Worm (Caenorhabditis elegans): ENCODE data around the gene maoc-1.

maoc-1 gene

DNA sequence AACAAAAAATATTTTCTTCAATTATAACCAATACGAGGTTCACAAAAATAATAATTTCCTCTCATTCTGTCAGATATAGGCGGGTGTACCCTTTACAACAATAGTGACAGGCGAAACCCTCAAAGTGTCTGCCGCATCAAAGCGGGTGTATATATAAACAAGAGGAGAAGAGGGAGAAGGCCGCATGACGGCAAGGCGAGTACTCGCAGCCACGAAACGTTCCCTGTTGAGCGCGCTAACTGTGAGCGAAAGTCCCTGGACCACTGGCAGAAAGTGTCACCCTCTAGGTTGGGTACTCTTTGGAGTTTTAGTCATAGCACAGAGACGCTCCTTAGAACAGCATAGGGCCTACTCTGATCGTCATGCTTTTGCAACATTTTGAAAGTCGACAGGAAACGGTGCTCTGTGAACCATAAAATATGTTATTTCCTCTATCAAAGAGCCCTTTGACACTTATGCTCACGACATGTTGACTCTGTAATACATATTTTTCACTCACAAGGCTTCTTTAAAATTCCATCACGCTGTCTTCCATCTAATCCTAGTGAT lies 4.0 kb downstream of the maoc-1 start, which contains the start of gene pcrg-1 (continued):
- TF ChIP-seq hmg-1.1 (GFP tag; IDR thresholded peaks at IDR 0.05), result peak; percentile 97
- TF ChIP-seq ZK546.5 (tag; optimal IDR thresholded peaks at IDR 0.05), result no peak
- no peak for TF ChIP-seq skn-1 (tag; optimal IDR thresholded peaks at IDR 0.05)
- TF ChIP-seq rbr-2 (tag; optimal IDR thresholded peaks at IDR 0.05), result peak; percentile 74
- TF ChIP-seq egl-27 (tag; optimal IDR thresholded peaks at IDR 0.05), result no peak
- peak; percentile 29 for TF ChIP-seq F37D6.2 (tag; optimal IDR thresholded peaks at IDR 0.05)
- peak; percentile 76 for TF ChIP-seq ctbp-1 (GFP tag; IDR thresholded peaks at IDR 0.05)
- peak in 1 of 2 experiments; percentile 81 for TF ChIP-seq unc-62 (GFP tag; optimal IDR thresholded peaks at IDR 0.05 in 1 of 2)
- no peak for TF ChIP-seq unc-62 (tag; optimal IDR thresholded peaks at IDR 0.05)
- peak; percentile 76 for TF ChIP-seq nhr-111 (GFP tag; optimal IDR thresholded peaks at IDR 0.05)
- peak; percentile 66 for TF ChIP-seq zip-11 (GFP tag; IDR thresholded peaks at IDR 0.05)
- peak; percentile 73; the same call in 1 of the 2 replicates for TF ChIP-seq daf-8 (GFP tag; IDR thresholded peaks at IDR 0.05)
- peak; percentile 72 for TF ChIP-seq F10B5.3 (tag; optimal IDR thresholded peaks at IDR 0.05)
- peak; percentile 95 for TF ChIP-seq F26F4.8 (GFP tag; conservative IDR thresholded peaks at IDR 0.05)
- TF ChIP-seq ceh-82 (tag; optimal IDR thresholded peaks at IDR 0.05), result no peak
- TF ChIP-seq T26A8.4 (GFP tag; IDR thresholded peaks at IDR 0.05), result peak; percentile 91
- TF ChIP-seq zag-1 (tag; optimal IDR thresholded peaks at IDR 0.05), result no peak
- TF ChIP-seq fos-1 (tag; optimal IDR thresholded peaks at IDR 0.05), result no peak
- peak; percentile 89 for TF ChIP-seq pha-4 (GFP tag; IDR thresholded peaks at IDR 0.05)
- TF ChIP-seq pha-4 (tag; optimal IDR thresholded peaks at IDR 0.05), result peak; percentile 42
- peak; percentile 12 to 56 for TF ChIP-seq hif-1 (tag; optimal IDR thresholded peaks at IDR 0.05)
- no peak for TF ChIP-seq lin-15B (tag; optimal IDR thresholded peaks at IDR 0.05)
- peak; percentile 90; the same call in 1 of the 2 replicates for TF ChIP-seq D1046.2 (GFP tag; IDR thresholded peaks at IDR 0.05)
- TF ChIP-seq nhr-102 (tag; optimal IDR thresholded peaks at IDR 0.05), result peak; percentile 59
- peak; percentile 80 for TF ChIP-seq madf-9 (GFP tag; conservative IDR thresholded peaks at IDR 0.05)
- peak; percentile 35 for TF ChIP-seq T20F7.1 (GFP tag; optimal IDR thresholded peaks at IDR 0.05)
- TF ChIP-seq nhr-6 (tag; optimal IDR thresholded peaks at IDR 0.05), result peak; percentile 77
- no peak for TF ChIP-seq jun-1 (tag; optimal IDR thresholded peaks at IDR 0.05)
- no peak for TF ChIP-seq nhr-11 (tag; optimal IDR thresholded peaks at IDR 0.05)
- peak; percentile 51; the same call in 1 of the 2 replicates for TF ChIP-seq zfp-3 (GFP tag; conservative IDR thresholded peaks at IDR 0.05)
- peak; percentile 95 for TF ChIP-seq snpc-4 (tag; optimal IDR thresholded peaks at IDR 0.05)
- peak; percentile 85 for TF ChIP-seq mxl-3 (GFP tag; optimal IDR thresholded peaks at IDR 0.05)

DNA sequence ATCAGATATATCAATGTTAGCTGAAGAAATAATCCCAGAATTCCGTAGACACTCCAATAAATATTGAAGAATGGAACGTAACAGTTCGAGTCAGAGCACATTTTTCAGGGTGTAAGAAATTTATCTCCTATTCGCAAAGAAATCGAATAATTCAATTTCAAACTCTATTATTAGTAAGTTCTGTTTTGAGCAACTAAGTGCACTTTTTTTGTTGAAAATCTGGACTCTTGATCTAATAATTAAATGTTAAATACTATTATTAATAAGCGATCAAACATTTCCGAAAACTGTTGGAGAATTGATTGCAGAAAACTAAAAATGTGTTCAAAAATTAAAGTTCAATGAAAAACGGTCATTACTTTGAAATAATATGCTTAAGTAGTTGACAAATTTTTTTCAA lies 7.0 kb downstream of the maoc-1 start, which contains the start of gene srd-56:
Gene srd-56 (minus strand): TSS at position 101 of the 400 bp plus-strand sequence.
- TF ChIP-seq snpc-1.2 (GFP tag; IDR thresholded peaks at IDR 0.05) (no peak), Y105C5A.15 (GFP tag; IDR thresholded peaks at IDR 0.05) (no peak), T26A8.4 (GFP tag; IDR thresholded peaks at IDR 0.05) (no peak), ceh-20 (GFP tag; IDR thresholded peaks at IDR 0.05) (no peak), ceh-62 (tag; optimal IDR thresholded peaks at IDR 0.05) (no peak), nhr-111 (GFP tag; optimal IDR thresholded peaks at IDR 0.05) (no peak), nhr-11 (tag; optimal IDR thresholded peaks at IDR 0.05) (no peak), lir-3 (tag; optimal IDR thresholded peaks at IDR 0.05) (no peak), dmd-9 (GFP tag; IDR thresholded peaks at IDR 0.05) (no peak), ctbp-1 (GFP tag; IDR thresholded peaks at IDR 0.05) (no peak), ceh-28 (tag; optimal IDR thresholded peaks at IDR 0.05) (no peak), nhr-76 (tag; optimal IDR thresholded peaks at IDR 0.05) (no peak)

DNA sequence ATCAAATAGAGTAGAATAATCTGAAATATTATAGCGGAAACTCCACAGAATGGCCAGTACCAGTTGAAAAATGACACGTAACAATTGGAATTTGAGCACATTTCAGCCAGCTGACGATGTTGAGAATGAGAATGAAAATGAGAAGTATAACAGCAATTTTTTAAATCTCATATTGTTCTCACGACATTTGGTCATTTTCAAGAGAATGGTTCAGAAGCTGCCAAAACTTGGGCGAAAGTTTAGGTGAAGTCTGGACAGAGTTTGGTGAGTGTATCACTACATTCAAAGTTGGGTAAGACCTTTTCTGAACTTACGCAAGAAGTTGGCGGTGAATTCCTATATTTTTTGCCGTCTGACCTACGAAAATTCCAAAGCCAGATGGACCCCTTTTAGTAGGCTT lies 8.9 kb downstream of the maoc-1 start, which contains the start of gene srd-58:
Gene srd-58 (minus strand): TSS at position 101 of the 400 bp plus-strand sequence.
- TF ChIP-seq dmd-9 (GFP tag; IDR thresholded peaks at IDR 0.05) (no peak), unc-130 (GFP tag; optimal IDR thresholded peaks at IDR 0.05) (no peak), aha-1 (tag) (no peak), pha-4 (GFP tag; IDR thresholded peaks at IDR 0.05) (no peak), pha-4 (tag; optimal IDR thresholded peaks at IDR 0.05) (no peak), mes-2 (tag; optimal IDR thresholded peaks at IDR 0.05; ENCODE audit: poor library complexity, severe bottlenecking) (no peak), snpc-1.2 (GFP tag; IDR thresholded peaks at IDR 0.05) (no peak), lin-39 (tag; optimal IDR thresholded peaks at IDR 0.05) (no peak), nhr-10 (tag; optimal IDR thresholded peaks at IDR 0.05) (no peak), daf-8 (GFP tag; IDR thresholded peaks at IDR 0.05) (no peak), vab-7 (GFP tag; IDR thresholded peaks at IDR 0.05) (no peak), Y5F2A.4 (GFP tag; optimal IDR thresholded peaks at IDR 0.05) (no peak), spr-3 (GFP tag; optimal IDR thresholded peaks at IDR 0.05) (no peak), mdt-29 (GFP tag; IDR thresholded peaks at IDR 0.05) (no peak)

Measured in whole organism, L4 larva.